Fruit fly (Drosophila melanogaster): ENCODE measurements around the gene Pcyt1.

dm6 chr3L:1575731-1576376, 30.0 kb downstream of the Pcyt1 start:
- TF ChIP-seq tj (GFP tag; optimal IDR thresholded peaks at IDR 0.05) = no peak
- no peak for TF ChIP-seq Crg-1 (GFP tag; optimal IDR thresholded peaks at IDR 0.05)
